Fruit fly (Drosophila melanogaster) whole organism, prepupa: Measurements from ENCODE around the gene CG33493.

Source experiments
- Blimp-1 ChIP-seq: fragments of 200-800 bp; sonication (Bioruptor generic); optimal IDR thresholded peaks from 3 replicates; lab custom pipeline; 2017; ENCODE audit warnings: missing biosample characterization, missing genetic modification characterization, mild to moderate bottlenecking, moderate library complexity, missing genetic modification reagents
- CG10631 ChIP-seq: fragments of 200-800 bp; sonication (Bioruptor generic); optimal IDR thresholded peaks from 2 replicates; lab custom pipeline; 2016; ENCODE audit warnings: missing biosample characterization, missing genetic modification characterization
- CG10669 ChIP-seq: fragments of 200-800 bp; sonication (Bioruptor generic); optimal IDR thresholded peaks from 3 replicates; lab custom pipeline; 2018; ENCODE audit warnings: missing biosample characterization, mild to moderate bottlenecking, missing genetic modification characterization, moderate library complexity
- CG11294 ChIP-seq: fragments of 200-800 bp; sonication (Bioruptor generic); IDR thresholded peaks from 2 replicates; pipeline ENCODE4 v1.3.6; 2022; ENCODE audit warnings: missing biosample characterization, missing genetic modification characterization
- CG11762 ChIP-seq: fragments of 200-800 bp; sonication (Bioruptor generic); optimal IDR thresholded peaks from 3 replicates; lab custom pipeline; 2016; ENCODE audit warnings: missing biosample characterization, missing genetic modification characterization; ENCODE audit not compliant: insufficient read depth
- CG11902 ChIP-seq: fragments of 200-800 bp; sonication (Bioruptor generic); optimal IDR thresholded peaks from 3 replicates; lab custom pipeline; 2016; ENCODE audit warnings: missing biosample characterization, missing genetic modification characterization
- CG15336 ChIP-seq: fragments of 200-800 bp; sonication (Bioruptor generic); IDR thresholded peaks from 2 replicates; pipeline ENCODE4 v1.3.6; 2022; ENCODE audit warnings: missing biosample characterization, missing genetic modification characterization
- CG1621 ChIP-seq: fragments of 200-800 bp; sonication (Bioruptor generic); optimal IDR thresholded peaks from 3 replicates; lab custom pipeline; 2018; ENCODE audit warnings: missing biosample characterization, mild to moderate bottlenecking, missing genetic modification characterization
- CG31627 ChIP-seq: fragments of 200-800 bp; sonication (Bioruptor generic); optimal IDR thresholded peaks from 3 replicates; lab custom pipeline; 2016; ENCODE audit warnings: missing biosample characterization, missing genetic modification characterization
- CG32006 ChIP-seq: fragments of 200-800 bp; sonication (Bioruptor generic); optimal IDR thresholded peaks from 3 replicates; lab custom pipeline; 2017; ENCODE audit warnings: missing biosample characterization, mild to moderate bottlenecking, missing genetic modification characterization
- CG34406 ChIP-seq: fragments of 200-800 bp; sonication (Bioruptor generic); optimal IDR thresholded peaks from 3 replicates; lab custom pipeline; 2016; ENCODE audit warnings: missing biosample characterization, missing genetic modification characterization
- CG3919 ChIP-seq: fragments of 200-800 bp; sonication (Bioruptor generic); optimal IDR thresholded peaks from 3 replicates; lab custom pipeline; 2016; ENCODE audit warnings: missing biosample characterization, missing genetic modification characterization
- CG4318 ChIP-seq: fragments of 200-800 bp; sonication (Bioruptor generic); optimal IDR thresholded peaks from 3 replicates; lab custom pipeline; 2017; ENCODE audit warnings: missing biosample characterization, mild to moderate bottlenecking, missing genetic modification characterization
- CG6163 ChIP-seq: fragments of 200-800 bp; sonication (Bioruptor generic); IDR thresholded peaks from 3 replicates; pipeline ENCODE4 v1.3.6; 2022; ENCODE audit warnings: missing biosample characterization, missing genetic modification characterization
- CG6276 ChIP-seq: fragments of 200-800 bp; sonication (Bioruptor generic); optimal IDR thresholded peaks from 2 replicates; lab custom pipeline; 2017; ENCODE audit warnings: missing biosample characterization, mild to moderate bottlenecking, missing genetic modification characterization
- CG6808 ChIP-seq: fragments of 200-800 bp; sonication (Bioruptor generic); optimal IDR thresholded peaks from 3 replicates; lab custom pipeline; 2017; ENCODE audit warnings: missing biosample characterization, missing genetic modification characterization, mild to moderate bottlenecking, moderate library complexity, missing genetic modification reagents
- CG6854 ChIP-seq: fragments of 200-800 bp; sonication (Bioruptor generic); optimal IDR thresholded peaks from 2 replicates; lab custom pipeline; 2017; ENCODE audit warnings: missing biosample characterization, mild to moderate bottlenecking, missing genetic modification characterization
- CG7368 ChIP-seq: fragments of 200-800 bp; sonication (Bioruptor generic); optimal IDR thresholded peaks from 3 replicates; lab custom pipeline; 2016; ENCODE audit warnings: missing biosample characterization, missing genetic modification characterization
- CG8119 ChIP-seq: fragments of 200-800 bp; sonication (Bioruptor generic); IDR thresholded peaks from 3 replicates; pipeline ENCODE4 v1.3.6; 2022; ENCODE audit warnings: missing biosample characterization, missing genetic modification characterization
- CG8319 ChIP-seq: fragments of 200-800 bp; sonication (Bioruptor generic); optimal IDR thresholded peaks from 3 replicates; lab custom pipeline; 2016; ENCODE audit warnings: missing biosample characterization, missing genetic modification characterization
- CG8632 ChIP-seq: fragments of 200-800 bp; sonication (Bioruptor generic); optimal IDR thresholded peaks from 3 replicates; lab custom pipeline; 2016; ENCODE audit warnings: missing biosample characterization, missing genetic modification characterization
- CG9139 ChIP-seq: fragments of 200-800 bp; sonication (Bioruptor generic); optimal IDR thresholded peaks from 3 replicates; lab custom pipeline; 2017; ENCODE audit warnings: missing biosample characterization, mild to moderate bottlenecking, missing genetic modification characterization
- Eip75B ChIP-seq: fragments of 200-800 bp; sonication (Bioruptor generic); optimal IDR thresholded peaks from 3 replicates; lab custom pipeline; 2016; ENCODE audit warnings: missing biosample characterization, missing genetic modification characterization
- Eip78C ChIP-seq: fragments of 200-800 bp; sonication (Bioruptor generic); peaks from one replicate; lab custom pipeline; 2016; ENCODE audit warnings: missing biosample characterization, missing genetic modification characterization
- Ets21C ChIP-seq: fragments of 200-800 bp; sonication (Bioruptor generic); optimal IDR thresholded peaks from 3 replicates; lab custom pipeline; 2016; ENCODE audit warnings: missing biosample characterization, missing genetic modification characterization
- Ets96B ChIP-seq: fragments of 200-800 bp; optimal IDR thresholded peaks from 2 replicates; lab custom pipeline; 2019; ENCODE audit warnings: missing biosample characterization, mild to moderate bottlenecking, missing genetic modification characterization, moderate library complexity
- Hr38 ChIP-seq: sonication (Bioruptor generic); optimal IDR thresholded peaks from 2 replicates; lab custom pipeline; 2016; ENCODE audit warnings: missing biosample characterization, missing genetic modification characterization
- Hr39 ChIP-seq: fragments of 200-800 bp; sonication (Bioruptor generic); optimal IDR thresholded peaks from 2 replicates; lab custom pipeline; 2016; ENCODE audit warnings: missing biosample characterization, missing genetic modification characterization
- Hr4 ChIP-seq: fragments of 200-800 bp; sonication (Bioruptor generic); optimal IDR thresholded peaks from 3 replicates; lab custom pipeline; 2016; ENCODE audit warnings: missing biosample characterization, missing genetic modification characterization
- Lpt ChIP-seq: fragments of 200-800 bp; sonication (Bioruptor generic); optimal IDR thresholded peaks from 3 replicates; lab custom pipeline; 2016; ENCODE audit warnings: missing biosample characterization, missing genetic modification characterization
- Met ChIP-seq: fragments of 200-800 bp; sonication (Bioruptor generic); optimal IDR thresholded peaks from 3 replicates; lab custom pipeline; 2016; ENCODE audit warnings: missing biosample characterization, missing genetic modification characterization
- Smox ChIP-seq: fragments of 200-800 bp; sonication (Bioruptor generic); optimal IDR thresholded peaks from 3 replicates; lab custom pipeline; 2016; ENCODE audit warnings: missing biosample characterization, missing genetic modification characterization
- Sox102F ChIP-seq: fragments of 200-800 bp; sonication (Bioruptor generic); optimal IDR thresholded peaks from 2 replicates; lab custom pipeline; 2016; ENCODE audit warnings: missing biosample characterization, mild to moderate bottlenecking, missing genetic modification characterization
- Sox14 ChIP-seq: fragments of 200-800 bp; sonication (Bioruptor generic); optimal IDR thresholded peaks from 3 replicates; lab custom pipeline; 2016; ENCODE audit warnings: missing biosample characterization, missing genetic modification characterization
- Sox15 ChIP-seq: fragments of 200-800 bp; sonication (Bioruptor generic); optimal IDR thresholded peaks from 3 replicates; lab custom pipeline; 2016; ENCODE audit warnings: missing biosample characterization, missing genetic modification characterization
- achi ChIP-seq: fragments of 200-800 bp; sonication (Bioruptor generic); optimal IDR thresholded peaks from 3 replicates; lab custom pipeline; 2016; ENCODE audit warnings: missing biosample characterization, missing genetic modification characterization
- acj6 ChIP-seq: fragments of 200-800 bp; sonication (Bioruptor generic); optimal IDR thresholded peaks from 3 replicates; lab custom pipeline; 2016; ENCODE audit warnings: missing biosample characterization, missing genetic modification characterization
- dsx ChIP-seq: fragments of 200-800 bp; optimal IDR thresholded peaks from 3 replicates; lab custom pipeline; 2019; ENCODE audit warnings: missing biosample characterization, mild to moderate bottlenecking, missing genetic modification characterization, moderate library complexity; ENCODE audit not compliant: poor library complexity, severe bottlenecking
- esn ChIP-seq: fragments of 200-800 bp; sonication (Bioruptor generic); optimal IDR thresholded peaks from 2 replicates; lab custom pipeline; 2016; ENCODE audit warnings: missing biosample characterization, mild to moderate bottlenecking, missing genetic modification characterization, moderate library complexity
- fd59A ChIP-seq: fragments of 200-800 bp; sonication (Bioruptor generic); optimal IDR thresholded peaks from 2 replicates; lab custom pipeline; 2017; ENCODE audit warnings: missing biosample characterization, mild to moderate bottlenecking, missing genetic modification characterization, missing genetic modification reagents
- fd85E ChIP-seq: fragments of 200-800 bp; sonication (Bioruptor generic); optimal IDR thresholded peaks from 3 replicates; lab custom pipeline; 2016; ENCODE audit warnings: missing biosample characterization, missing genetic modification characterization
- fkh ChIP-seq: fragments of 200-800 bp; sonication (Bioruptor generic); optimal IDR thresholded peaks from 3 replicates; lab custom pipeline; 2017; ENCODE audit warnings: missing biosample characterization, mild to moderate bottlenecking, missing genetic modification characterization, moderate library complexity
- lz ChIP-seq: fragments of 200-800 bp; sonication (Bioruptor generic); optimal IDR thresholded peaks from 3 replicates; lab custom pipeline; 2016; ENCODE audit warnings: missing biosample characterization, missing genetic modification characterization
- net ChIP-seq: fragments of 200-800 bp; sonication (Bioruptor generic); optimal IDR thresholded peaks from 3 replicates; lab custom pipeline; 2016; ENCODE audit warnings: missing biosample characterization, missing genetic modification characterization
- salr ChIP-seq, 2 experiments: fragments of 200-800 bp; sonication (Bioruptor generic); optimal IDR thresholded peaks; 3 replicates each; lab custom pipeline; 2016 to 2018; ENCODE audit warnings: missing biosample characterization in 2 of 2, missing genetic modification characterization in 2 of 2, mild to moderate bottlenecking in 1 of 2
- ss ChIP-seq, 2 experiments: fragments of 200-800 bp; sonication (Bioruptor generic); optimal IDR thresholded peaks; 2 replicates in 1 of 2; 3 replicates in 1 of 2; lab custom pipeline; 2017 to 2018; ENCODE audit warnings: mild to moderate bottlenecking in 2 of 2, missing biosample characterization in 2 of 2, missing genetic modification characterization in 2 of 2, moderate library complexity in 1 of 2
- svp ChIP-seq: fragments of 200-800 bp; sonication (Bioruptor generic); peaks from one replicate; lab custom pipeline; 2016; ENCODE audit warnings: missing biosample characterization, missing genetic modification characterization
- topi ChIP-seq: fragments of 200-800 bp; sonication (Bioruptor generic); optimal IDR thresholded peaks from 3 replicates; lab custom pipeline; 2016; ENCODE audit warnings: missing biosample characterization, missing genetic modification characterization

Gene CG33493

dm6 chr3L:10656451-10657198 is 36.3 kb downstream of the CG33493 start (continued):
- TF ChIP-seq Blimp-1 (GFP tag; lab: Kevin White, UChicago) (no peak), CG15336 (no peak), CG9139 (GFP tag; lab: Kevin White, UChicago) (peak; percentile 47), CG11762 (GFP tag; lab: Kevin White, UChicago) (peak; percentile 19), CG10669 (GFP tag; lab: Kevin White, UChicago) (peak; percentile 64), CG10631 (GFP tag; lab: Kevin White, UChicago) (peak; percentile 62), ss (GFP tag; optimal IDR thresholded peaks at IDR 0.05; lab: Kevin White, UChicago) (peak; percentile 29 to 64), CG6276 (no peak), CG6854 (GFP tag; lab: Kevin White, UChicago) (no peak), CG7368 (GFP tag; lab: Kevin White, UChicago) (peak; percentile 53), Ets21C (GFP tag; lab: Kevin White, UChicago) (no peak), CG1621 (tag; lab: Kevin White, UChicago) (peak; percentile 53), Hr39 (GFP tag; lab: Kevin White, UChicago) (no peak), Sox15 (GFP tag; lab: Kevin White, UChicago) (no peak), Hr4 (GFP tag; lab: Kevin White, UChicago) (no peak)

- TF ChIP-seq CG10669 (GFP tag; lab: Kevin White, UChicago) (no peak), CG4318 (GFP tag; lab: Kevin White, UChicago) (no peak), CG11294 (no peak), achi (GFP tag; lab: Kevin White, UChicago) (no peak), Blimp-1 (GFP tag; lab: Kevin White, UChicago) (no peak), net (no peak), Lpt (GFP tag; lab: Kevin White, UChicago) (no peak), CG11902 (no peak), CG8119 (GFP tag; lab: Robert Waterston, UW) (no peak), salr (GFP tag; optimal IDR thresholded peaks at IDR 0.05; lab: Kevin White, UChicago) (no peak), CG8319 (GFP tag; lab: Kevin White, UChicago) (no peak), Hr39 (GFP tag; lab: Kevin White, UChicago) (no peak), fd85E (no peak), Met (no peak), Smox (GFP tag; lab: Kevin White, UChicago) (no peak), CG31627 (GFP tag; lab: Kevin White, UChicago) (peak; percentile 8), CG3919 (no peak), svp (GFP tag; lab: Kevin White, UChicago) (peak; percentile 38), Hr4 (GFP tag; lab: Kevin White, UChicago) (no peak), dsx (GFP tag; lab: Kevin White, UChicago) (no peak), Sox102F (GFP tag; lab: Kevin White, UChicago) (no peak), Eip78C (peak; percentile 29), CG34406 (GFP tag; lab: Kevin White, UChicago) (no peak), Ets96B (no peak), CG6854 (GFP tag; lab: Kevin White, UChicago) (no peak), CG9139 (GFP tag; lab: Kevin White, UChicago) (no peak), CG8632 (GFP tag; lab: Kevin White, UChicago) (no peak), CG6808 (GFP tag; lab: Kevin White, UChicago) (no peak), topi (GFP tag; lab: Kevin White, UChicago) (no peak), fd59A (GFP tag; lab: Kevin White, UChicago) (no peak), CG6163 (0 out of 3 replicates have a peak, but pooled peaks have one; percentile 10), ss (GFP tag; optimal IDR thresholded peaks at IDR 0.05; lab: Kevin White, UChicago) (no peak), CG10631 (GFP tag; lab: Kevin White, UChicago) (no peak), Sox14 (GFP tag; lab: Kevin White, UChicago) (no peak), fkh (GFP tag; lab: Kevin White, UChicago) (no peak), CG11762 (GFP tag; lab: Kevin White, UChicago) (no peak), Hr38 (GFP tag; lab: Kevin White, UChicago) (no peak), acj6 (GFP tag; lab: Kevin White, UChicago) (no peak), lz (no peak), Eip75B (GFP tag; lab: Kevin White, UChicago) (no peak), CG32006 (peak; percentile 9), esn (GFP tag; lab: Kevin White, UChicago) (no peak)
Measured at dm6 chr3L:10654439-10654838, 38.5 kb downstream of the CG33493 start.
